Fruit fly (Drosophila melanogaster) whole organism, embryonic: ENCODE results near the gene CG13060.

Source experiments
- Blimp-1 ChIP-seq: fragments of 200-800 bp; sonication (Bioruptor generic); optimal IDR thresholded peaks from 3 replicates; lab custom pipeline; 2018; ENCODE audit warnings: missing biosample characterization, missing genetic modification characterization, mild to moderate bottlenecking, moderate library complexity, missing genetic modification reagents
- C15 ChIP-seq: fragments of 200-800 bp; sonication (Bioruptor generic); IDR thresholded peaks from 3 replicates; pipeline ENCODE4 v1.3.6; 2022; ENCODE audit warnings: missing biosample characterization, missing genetic modification characterization
- CG10565 ChIP-seq: fragments of 200-800 bp; sonication (Bioruptor generic); optimal IDR thresholded peaks from 3 replicates; lab custom pipeline; 2016; ENCODE audit warnings: missing biosample characterization, mild to moderate bottlenecking, missing genetic modification characterization
- CG11398 ChIP-seq: fragments of 200-800 bp; sonication (Bioruptor generic); optimal IDR thresholded peaks from 2 replicates; lab custom pipeline; 2016; ENCODE audit warnings: missing biosample characterization, missing genetic modification characterization
- CG11504 ChIP-seq: fragments of 200-800 bp; sonication (Bioruptor generic); optimal IDR thresholded peaks from 3 replicates; lab custom pipeline; 2019; ENCODE audit warnings: missing biosample characterization, mild to moderate bottlenecking, missing genetic modification characterization, moderate library complexity
- CG12071 ChIP-seq: fragments of 200-800 bp; sonication (Bioruptor generic); optimal IDR thresholded peaks from 3 replicates; lab custom pipeline; 2018; ENCODE audit warnings: missing biosample characterization, mild to moderate bottlenecking, missing genetic modification characterization
- CG12219 ChIP-seq: fragments of 200-800 bp; sonication (Bioruptor generic); optimal IDR thresholded peaks from 3 replicates; lab custom pipeline; 2018; ENCODE audit warnings: missing biosample characterization, mild to moderate bottlenecking, missing genetic modification characterization
- CG12659 ChIP-seq: fragments of 200-800 bp; sonication (Bioruptor generic); optimal IDR thresholded peaks from 3 replicates; lab custom pipeline; 2017; ENCODE audit warnings: mild to moderate bottlenecking, missing biosample characterization, missing genetic modification reagents, missing genetic modification characterization
- CG17359 ChIP-seq: fragments of 200-800 bp; sonication (Bioruptor generic); optimal IDR thresholded peaks from 3 replicates; lab custom pipeline; 2018; ENCODE audit warnings: missing biosample characterization, mild to moderate bottlenecking, missing genetic modification characterization, moderate library complexity
- CG17385 ChIP-seq: fragments of 200-800 bp; sonication (Bioruptor generic); optimal IDR thresholded peaks from 3 replicates; lab custom pipeline; 2018; ENCODE audit warnings: missing biosample characterization, mild to moderate bottlenecking, missing genetic modification characterization
- CG2678 ChIP-seq: fragments of 200-800 bp; sonication (Bioruptor generic); optimal IDR thresholded peaks from 3 replicates; lab custom pipeline; 2019; ENCODE audit warnings: missing biosample characterization, mild to moderate bottlenecking, missing genetic modification characterization, moderate library complexity
- CG30020 ChIP-seq: fragments of 200-800 bp; optimal IDR thresholded peaks from 2 replicates; lab custom pipeline; 2019; ENCODE audit warnings: missing biosample characterization, mild to moderate bottlenecking, missing genetic modification characterization, moderate library complexity
- CG30403 ChIP-seq: fragments of 200-800 bp; sonication (Bioruptor generic); optimal IDR thresholded peaks from 3 replicates; lab custom pipeline; 2016; ENCODE audit warnings: missing biosample characterization, missing genetic modification characterization
- CG6272 ChIP-seq: fragments of 200-800 bp; sonication (Bioruptor generic); IDR thresholded peaks from 2 replicates; pipeline ENCODE4 v1.3.6; 2022; ENCODE audit warnings: missing biosample characterization, missing genetic modification characterization
- D19A ChIP-seq: fragments of 200-800 bp; optimal IDR thresholded peaks from 3 replicates; lab custom pipeline; 2019; ENCODE audit warnings: missing biosample characterization, mild to moderate bottlenecking, missing genetic modification characterization, moderate library complexity
- Deaf1 ChIP-seq: fragments of 200-800 bp; optimal IDR thresholded peaks from 3 replicates; lab custom pipeline; 2019; ENCODE audit warnings: missing biosample characterization, mild to moderate bottlenecking, missing genetic modification characterization, moderate library complexity
- Eip74EF ChIP-seq, 2 experiments: fragments of 200-800 bp in 1 of 2; fragments of >200 bp in 1 of 2; sonication (Bioruptor generic) in 1 of 2; optimal IDR thresholded peaks; 2 replicates each; lab custom pipeline; 2017 to 2019; ENCODE audit warnings: missing biosample characterization in 2 of 2, missing genetic modification characterization in 2 of 2, mild to moderate bottlenecking in 1 of 2, moderate library complexity in 1 of 2
- Ets65A ChIP-seq: fragments of 200-800 bp; sonication (Bioruptor generic); peaks from one replicate; lab custom pipeline; 2016; ENCODE audit warnings: missing biosample characterization, missing genetic modification characterization
- Hr51 ChIP-seq, 2 experiments: fragments of 200-800 bp; sonication (Bioruptor generic); optimal IDR thresholded peaks; 2 replicates in 1 of 2; 3 replicates in 1 of 2; lab custom pipeline; 2016 to 2018; ENCODE audit warnings: missing biosample characterization in 2 of 2, missing genetic modification characterization in 2 of 2, mild to moderate bottlenecking in 1 of 2, moderate library complexity in 1 of 2
- Mad ChIP-seq: fragments of 200-800 bp; sonication (Bioruptor generic); optimal IDR thresholded peaks from 2 replicates; lab custom pipeline; 2016; ENCODE audit warnings: missing biosample characterization, missing genetic modification characterization
- Ptx1 ChIP-seq: fragments of 200-800 bp; sonication (Bioruptor generic); IDR thresholded peaks from 2 replicates; pipeline ENCODE4 v1.3.6; 2022; ENCODE audit warnings: missing biosample characterization, missing genetic modification characterization
- al ChIP-seq: fragments of 200-800 bp; sonication (Bioruptor generic); IDR thresholded peaks from 2 replicates; pipeline ENCODE4 v1.3.6; 2022; ENCODE audit warnings: missing biosample characterization, missing genetic modification characterization
- chif ChIP-seq, 2 experiments: fragments of 200-800 bp; sonication (Bioruptor generic); optimal IDR thresholded peaks; 3 replicates each; lab custom pipeline; 2016; ENCODE audit warnings: missing biosample characterization in 2 of 2, missing genetic modification characterization in 2 of 2
- chinmo ChIP-seq: fragments of 200-800 bp; sonication (Bioruptor generic); IDR thresholded peaks from 4 replicates; pipeline ENCODE4 v1.3.6; 2022; ENCODE audit warnings: missing biosample characterization, missing genetic modification characterization; ENCODE audit not compliant: partially characterized antibody
- crol ChIP-seq: fragments of 200-800 bp; sonication (Bioruptor generic); IDR thresholded peaks from 2 replicates; pipeline ENCODE4 v1.3.6; 2022; ENCODE audit warnings: missing biosample characterization, missing genetic modification characterization
- dysf ChIP-seq: fragments of 200-800 bp; sonication (Bioruptor generic); IDR thresholded peaks from 3 replicates; pipeline ENCODE4 v1.3.6; 2022; ENCODE audit warnings: missing biosample characterization, missing genetic modification characterization
- esg ChIP-seq: fragments of 200-800 bp; sonication (Bioruptor generic); conservative IDR thresholded peaks from 2 replicates; pipeline ENCODE4 v1.3.6; 2022; ENCODE audit warnings: missing biosample characterization, missing genetic modification characterization
- gem ChIP-seq: fragments of 200-800 bp; sonication (Bioruptor generic); optimal IDR thresholded peaks from 2 replicates; lab custom pipeline; 2019; ENCODE audit warnings: missing biosample characterization, mild to moderate bottlenecking, missing genetic modification characterization, moderate library complexity
- gsb-n ChIP-seq: fragments of 200-800 bp; sonication (Bioruptor generic); optimal IDR thresholded peaks from 3 replicates; lab custom pipeline; 2018; ENCODE audit warnings: missing biosample characterization, mild to moderate bottlenecking, missing genetic modification characterization
- gt ChIP-seq: fragments of 200-800 bp; sonication (Bioruptor generic); IDR thresholded peaks from 2 replicates; pipeline ENCODE4 v1.3.6; 2022; ENCODE audit warnings: missing biosample characterization, missing genetic modification characterization
- hkb ChIP-seq, 2 experiments: fragments of 200-800 bp in 1 of 2; fragments of >200 bp in 1 of 2; sonication (Bioruptor generic) in 1 of 2; IDR thresholded peaks in 1 of 2; optimal IDR thresholded peaks in 1 of 2; 2 replicates each; pipeline versions ENCODE4 v1.3.6 to Lab custom; 2017 to 2022; ENCODE audit warnings: missing biosample characterization in 1 of 2, missing genetic modification characterization in 1 of 2
- nom ChIP-seq: fragments of 200-800 bp; sonication (Bioruptor generic); optimal IDR thresholded peaks from 2 replicates; lab custom pipeline; 2017; ENCODE audit warnings: missing biosample characterization, missing genetic modification characterization, mild to moderate bottlenecking, moderate library complexity, missing genetic modification reagents
- pan ChIP-seq, 4 experiments: fragments of >200 bp in 3 of 4; fragments of 200-800 bp in 1 of 4; sonication (Bioruptor generic) in 1 of 4; optimal IDR thresholded peaks in 3 of 4; IDR thresholded peaks in 1 of 4; 2 replicates each; pipeline versions ENCODE4 v1.3.6 to Lab custom; 2017 to 2022; ENCODE audit warnings: missing biosample characterization in 2 of 4, missing genetic modification characterization in 2 of 4, mixed read lengths in 1 of 4
- phol ChIP-seq: fragments of 200-800 bp; sonication (Bioruptor generic); optimal IDR thresholded peaks from 3 replicates; lab custom pipeline; 2018; ENCODE audit warnings: missing biosample characterization, mild to moderate bottlenecking, missing genetic modification characterization, moderate library complexity
- pnt ChIP-seq: fragments of 200-800 bp; sonication (Bioruptor generic); optimal IDR thresholded peaks from 3 replicates; lab custom pipeline; 2016; ENCODE audit warnings: missing biosample characterization, missing genetic modification characterization
- ranshi ChIP-seq: fragments of 200-800 bp; sonication (Bioruptor generic); IDR thresholded peaks from 2 replicates; pipeline ENCODE4 v1.3.6; 2022; ENCODE audit warnings: missing biosample characterization, missing genetic modification characterization
- row ChIP-seq: fragments of 200-800 bp; sonication (Bioruptor generic); IDR thresholded peaks from 3 replicates; pipeline ENCODE4 v1.3.6; 2022; ENCODE audit warnings: missing biosample characterization, missing genetic modification characterization
- run ChIP-seq: fragments of 200-800 bp; sonication (Bioruptor generic); optimal IDR thresholded peaks from 3 replicates; lab custom pipeline; 2018; ENCODE audit warnings: missing biosample characterization, mild to moderate bottlenecking, missing genetic modification characterization
- schlank ChIP-seq: fragments of 200-800 bp; sonication (Bioruptor generic); optimal IDR thresholded peaks from 2 replicates; lab custom pipeline; 2018; ENCODE audit warnings: missing biosample characterization, mild to moderate bottlenecking, missing genetic modification characterization
- scrt ChIP-seq: fragments of 200-800 bp; sonication (Bioruptor generic); optimal IDR thresholded peaks from 2 replicates; lab custom pipeline; 2018; ENCODE audit warnings: missing biosample characterization, mild to moderate bottlenecking, missing genetic modification characterization, moderate library complexity
- sd ChIP-seq: fragments of 200-800 bp; sonication (Bioruptor generic); optimal IDR thresholded peaks from 3 replicates; lab custom pipeline; 2018; ENCODE audit warnings: missing biosample characterization, mild to moderate bottlenecking, missing genetic modification characterization, moderate library complexity
- slou ChIP-seq: fragments of 200-800 bp; sonication (Bioruptor generic); optimal IDR thresholded peaks from 3 replicates; lab custom pipeline; 2016; ENCODE audit warnings: missing biosample characterization, missing genetic modification characterization
- so ChIP-seq: fragments of 200-800 bp; sonication (Bioruptor generic); IDR thresholded peaks from 3 replicates; pipeline ENCODE4 v1.3.6; 2022; ENCODE audit warnings: missing biosample characterization, missing genetic modification characterization
- tll ChIP-seq, 2 experiments: fragments of 200-800 bp in 1 of 2; fragments of >200 bp in 1 of 2; sonication (Bioruptor generic) in 1 of 2; optimal IDR thresholded peaks; 2 replicates each; lab custom pipeline; 2017 to 2019; ENCODE audit warnings: missing biosample characterization in 2 of 2, missing genetic modification characterization in 2 of 2, mild to moderate bottlenecking in 1 of 2, moderate library complexity in 1 of 2
- ttk ChIP-seq: fragments of 200-800 bp; sonication (Bioruptor generic); IDR thresholded peaks from 2 replicates; pipeline ENCODE4 v2.1.2; 2022; ENCODE audit warnings: missing biosample characterization, missing genetic modification characterization
- unc-4 ChIP-seq: fragments of 200-800 bp; sonication (Bioruptor generic); IDR thresholded peaks from 2 replicates; pipeline ENCODE4 v1.3.6; 2022; ENCODE audit warnings: missing biosample characterization, missing genetic modification characterization; ENCODE audit not compliant: partially characterized antibody
- wek ChIP-seq: fragments of 200-800 bp; sonication (Bioruptor generic); optimal IDR thresholded peaks from 3 replicates; lab custom pipeline; 2018; ENCODE audit warnings: missing biosample characterization, mild to moderate bottlenecking, missing genetic modification characterization, moderate library complexity
- zf30C ChIP-seq: fragments of 200-800 bp; sonication (Bioruptor generic); optimal IDR thresholded peaks from 3 replicates; lab custom pipeline; 2018; ENCODE audit warnings: missing biosample characterization, mild to moderate bottlenecking, missing genetic modification characterization

Gene CG13060

dm6 chr3L:16286258-16286657 lies 33.4 kb upstream of the CG13060 start:
- peak; percentile 28 for TF ChIP-seq phol (tag; lab: Kevin White, UChicago)
- peak; percentile 45 for TF ChIP-seq D19A (tag; lab: Kevin White, UChicago)
- TF ChIP-seq CG12071 (GFP tag; lab: Kevin White, UChicago), result peak; percentile 31
- TF ChIP-seq Blimp-1 (GFP tag; lab: Kevin White, UChicago), result peak; percentile 23
- peak; percentile 17 for TF ChIP-seq CG12659
- TF ChIP-seq dysf, result peak; percentile 56; the same call in 2 of the 3 replicates
- TF ChIP-seq C15 (GFP tag; lab: Robert Waterston, UW), result 0 out of 3 replicates have a peak, but pooled peaks have one; percentile 15
- TF ChIP-seq gt (GFP tag; lab: Robert Waterston, UW), result no peak
- peak; percentile 14 for TF ChIP-seq CG12219 (GFP tag; lab: Kevin White, UChicago)
- TF ChIP-seq tll (GFP tag; optimal IDR thresholded peaks at IDR 0.05; lab: Kevin White, UChicago), result no peak
- TF ChIP-seq esg (GFP tag; lab: Robert Waterston, UW), result peak; percentile 27; the same call in 1 of the 2 replicates
- no peak for TF ChIP-seq crol (GFP tag; lab: Robert Waterston, UW)
- no peak for TF ChIP-seq wek (GFP tag; lab: Kevin White, UChicago)
- TF ChIP-seq scrt (GFP tag; lab: Kevin White, UChicago), result no peak
- TF ChIP-seq CG6272, result no peak
- TF ChIP-seq Hr51 (GFP tag; optimal IDR thresholded peaks at IDR 0.05; lab: Kevin White, UChicago), result peak in 1 of 2 experiments; percentile 67
- peak; percentile 6 for TF ChIP-seq run (tag; lab: Kevin White, UChicago)
- TF ChIP-seq Eip74EF (GFP tag; optimal IDR thresholded peaks at IDR 0.05; lab: Kevin White, UChicago), result peak in 1 of 2 experiments; percentile 51
- TF ChIP-seq CG11504 (tag; lab: Kevin White, UChicago), result peak; percentile 68
- TF ChIP-seq Deaf1 (tag; lab: Kevin White, UChicago), result no peak
- peak; percentile 3 for TF ChIP-seq pnt
- peak; percentile 66 for TF ChIP-seq row (GFP tag; lab: Robert Waterston, UW)
- TF ChIP-seq CG30020 (tag; lab: Kevin White, UChicago), result no peak
- TF ChIP-seq al (GFP tag; lab: Robert Waterston, UW), result no peak
- TF ChIP-seq ranshi (GFP tag; lab: Robert Waterston, UW), result peak; percentile 24; the same call in 1 of the 2 replicates
- 0 out of 4 replicates have a peak, but pooled peaks have one; percentile 47 for TF ChIP-seq chinmo (GFP tag; lab: Robert Waterston, UW)
- TF ChIP-seq CG17359 (tag; lab: Kevin White, UChicago), result peak; percentile 31
- peak; percentile 46 for TF ChIP-seq nom (GFP tag; lab: Kevin White, UChicago)
- peak; percentile 29 for TF ChIP-seq Ets65A (GFP tag; lab: Kevin White, UChicago)
- TF ChIP-seq gem, result peak; percentile 56
- TF ChIP-seq CG10565 (GFP tag; lab: Kevin White, UChicago), result no peak
- TF ChIP-seq schlank, result no peak
- TF ChIP-seq ttk, result 0 out of 2 replicates have a peak, but pooled peaks have one; percentile 5
- TF ChIP-seq CG2678 (tag; lab: Kevin White, UChicago), result peak; percentile 61
- no peak for TF ChIP-seq slou (GFP tag; lab: Kevin White, UChicago)
- TF ChIP-seq Mad (GFP tag; lab: Kevin White, UChicago), result no peak
- peak; percentile 20 for TF ChIP-seq CG30403 (GFP tag; lab: Kevin White, UChicago)
- no peak for TF ChIP-seq gsb-n (tag; lab: Kevin White, UChicago)
- TF ChIP-seq pan (optimal IDR thresholded peaks at IDR 0.05; lab: Kevin White, UChicago), result no peak
- peak in 1 of 2 experiments; percentile 56 for TF ChIP-seq pan (GFP tag; optimal IDR thresholded peaks at IDR 0.05 in 1 of 2, IDR thresholded peaks at IDR 0.05 in 1 of 2)
- peak; percentile 60; the same call in 1 of the 2 replicates for TF ChIP-seq Ptx1 (GFP tag; lab: Robert Waterston, UW)
- TF ChIP-seq sd, result peak; percentile 22
- TF ChIP-seq CG17385 (GFP tag; lab: Kevin White, UChicago), result peak; percentile 18
- no peak for TF ChIP-seq hkb (optimal IDR thresholded peaks at IDR 0.05; lab: Kevin White, UChicago)
- 0 out of 2 replicates have a peak, but pooled peaks have one; percentile 22 for TF ChIP-seq hkb (GFP tag; IDR thresholded peaks at IDR 0.05; lab: Robert Waterston, UW)
- no peak for TF ChIP-seq unc-4 (GFP tag; lab: Robert Waterston, UW)
- no peak for TF ChIP-seq CG11398
- TF ChIP-seq so, result peak; percentile 45; the same call in 1 of the 3 replicates
- TF ChIP-seq zf30C (GFP tag; lab: Kevin White, UChicago), result no peak
- TF ChIP-seq chif (GFP tag; optimal IDR thresholded peaks at IDR 0.05; lab: Kevin White, UChicago), result no peak
